Fruit fly (Drosophila melanogaster): ENCODE measurements around the gene Axn.

Gene Axn

DNA sequence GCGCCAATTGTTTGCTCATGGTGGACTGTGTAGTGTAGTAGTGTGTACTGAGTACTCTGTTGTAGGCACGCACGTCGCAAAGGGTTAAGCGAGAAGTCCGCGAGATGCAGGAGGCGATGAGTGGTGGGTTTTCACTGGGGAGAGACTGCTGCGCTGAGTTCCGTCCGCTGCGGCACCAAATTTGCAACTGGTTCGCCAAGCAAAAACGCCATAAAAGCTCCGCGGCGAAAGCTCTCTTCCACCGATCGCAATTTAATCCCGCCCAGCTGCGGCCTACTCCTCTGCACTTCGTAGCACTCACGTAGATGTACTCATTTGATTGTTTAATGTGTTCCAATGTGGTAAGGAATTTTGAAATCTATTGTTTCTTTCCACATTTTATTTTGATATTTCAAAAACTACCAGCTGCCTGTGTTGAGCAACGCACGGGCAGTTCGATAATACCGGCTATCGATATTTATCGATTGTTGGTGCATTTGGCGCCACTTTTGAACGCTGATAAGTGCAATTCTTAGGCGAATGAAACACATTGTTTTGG is 7.6 kb upstream of the Axn start, which contains the start of gene CG7920:
CG7920 (minus strand) TSS at position 308 of the 538 bp plus-strand sequence.
- TF ChIP-seq CG9705 (GFP tag; optimal IDR thresholded peaks at IDR 0.05) (peak; percentile 37), Abd-B (GFP tag; optimal IDR thresholded peaks at IDR 0.05) (no peak), dl (GFP tag; optimal IDR thresholded peaks at IDR 0.05; ENCODE audit: insufficient read depth in 1 of 2, partially characterized antibody in 2 of 2) (no peak), Dif (GFP tag; optimal IDR thresholded peaks at IDR 0.05; ENCODE audit: partially characterized antibody) (peak; percentile 54), psq (GFP tag; optimal IDR thresholded peaks at IDR 0.05) (no peak), h (GFP tag; optimal IDR thresholded peaks at IDR 0.05) (peak; percentile 51), CrebA (GFP tag; optimal IDR thresholded peaks at IDR 0.05; ENCODE audit: borderline replicate concordance) (no peak), pan (optimal IDR thresholded peaks at IDR 0.05) (no peak), br (GFP tag; optimal IDR thresholded peaks at IDR 0.05) (peak; percentile 4), Mio (GFP tag; optimal IDR thresholded peaks at IDR 0.05) (no peak), ey (GFP tag; optimal IDR thresholded peaks at IDR 0.05) (peak; percentile 3), usp (GFP tag; optimal IDR thresholded peaks at IDR 0.05) (no peak), dmrt93B (GFP tag; optimal IDR thresholded peaks at IDR 0.05) (no peak), lola (GFP tag; optimal IDR thresholded peaks at IDR 0.05) (no peak), HLH106 (tag; optimal IDR thresholded peaks at IDR 0.05) (no peak), GATAd (GFP tag; optimal IDR thresholded peaks at IDR 0.05) (peak; percentile 82), brk (GFP tag; optimal IDR thresholded peaks at IDR 0.05) (no peak), fru (GFP tag; optimal IDR thresholded peaks at IDR 0.05) (peak; percentile 56), Jra (GFP tag; optimal IDR thresholded peaks at IDR 0.05) (peak; percentile 53), Hr83 (GFP tag; optimal IDR thresholded peaks at IDR 0.05; ENCODE audit: poor library complexity, severe bottlenecking) (no peak), Hnf4 (GFP tag; optimal IDR thresholded peaks at IDR 0.05) (peak; percentile 58), Sp1 (GFP tag; optimal IDR thresholded peaks at IDR 0.05) (peak; percentile 63), tai (GFP tag; optimal IDR thresholded peaks at IDR 0.05) (no peak), rgr (GFP tag; optimal IDR thresholded peaks at IDR 0.05) (peak; percentile 56), woc (GFP tag; optimal IDR thresholded peaks at IDR 0.05) (no peak), N (GFP tag; optimal IDR thresholded peaks at IDR 0.05) (no peak), Rel (GFP tag; optimal IDR thresholded peaks at IDR 0.05) (no peak), Rel (tag; optimal IDR thresholded peaks at IDR 0.05) (peak; percentile 70), Myc (optimal IDR thresholded peaks at IDR 0.05) (peak; percentile 1), CG32264 (GFP tag; optimal IDR thresholded peaks at IDR 0.05) (no peak), Dfd (GFP tag; optimal IDR thresholded peaks at IDR 0.05) (no peak), sv (GFP tag; optimal IDR thresholded peaks at IDR 0.05) (no peak), Hr78 (GFP tag; optimal IDR thresholded peaks at IDR 0.05) (no peak), Vsx2 (GFP tag; optimal IDR thresholded peaks at IDR 0.05; ENCODE audit: partially characterized antibody) (peak; percentile 61), jim (GFP tag; optimal IDR thresholded peaks at IDR 0.05) (no peak), sage (GFP tag; optimal IDR thresholded peaks at IDR 0.05) (no peak), dsf (GFP tag; optimal IDR thresholded peaks at IDR 0.05; ENCODE audit: borderline replicate concordance) (no peak), foxo (GFP tag; optimal IDR thresholded peaks at IDR 0.05) (peak in 1 of 2 experiments; percentile 52), OdsH (GFP tag; optimal IDR thresholded peaks at IDR 0.05) (peak; percentile 19)

dm6 chr3R:30021009-30021408 is 1.6 kb upstream of the Axn start:
- TF ChIP-seq rgr (GFP tag; optimal IDR thresholded peaks at IDR 0.05): peak; percentile 33
- TF ChIP-seq sv (GFP tag; optimal IDR thresholded peaks at IDR 0.05): no peak
- peak; percentile 7 for TF ChIP-seq Sp1 (GFP tag; optimal IDR thresholded peaks at IDR 0.05)
- TF ChIP-seq h (GFP tag; optimal IDR thresholded peaks at IDR 0.05): peak; percentile 38
- TF ChIP-seq psq (GFP tag; optimal IDR thresholded peaks at IDR 0.05): peak; percentile 14
- TF ChIP-seq foxo (GFP tag; optimal IDR thresholded peaks at IDR 0.05): peak in 1 of 2 experiments; percentile 12
- TF ChIP-seq ey (GFP tag; optimal IDR thresholded peaks at IDR 0.05): peak; percentile 20
- TF ChIP-seq fru (GFP tag; optimal IDR thresholded peaks at IDR 0.05): peak; percentile 22
- no peak for TF ChIP-seq CG32264 (GFP tag; optimal IDR thresholded peaks at IDR 0.05)

Measured in whole organism, wandering third instar larva.